Fruit fly (Drosophila melanogaster) whole organism, prepupa: Measurements from ENCODE around the gene CG31999.

ENCODE experiments used
- CG11902 ChIP-seq: fragments of 200-800 bp; sonication (Bioruptor generic); optimal IDR thresholded peaks from 3 replicates; lab custom pipeline; 2016; ENCODE audit warnings: missing biosample characterization, missing genetic modification characterization
- CG16779 ChIP-seq: fragments of 200-800 bp; sonication (Bioruptor generic); optimal IDR thresholded peaks from 3 replicates; lab custom pipeline; 2017; ENCODE audit warnings: missing biosample characterization, mild to moderate bottlenecking, missing genetic modification characterization
- CG3919 ChIP-seq: fragments of 200-800 bp; sonication (Bioruptor generic); optimal IDR thresholded peaks from 3 replicates; lab custom pipeline; 2016; ENCODE audit warnings: missing biosample characterization, missing genetic modification characterization
- CG6808 ChIP-seq: fragments of 200-800 bp; sonication (Bioruptor generic); optimal IDR thresholded peaks from 3 replicates; lab custom pipeline; 2017; ENCODE audit warnings: missing biosample characterization, missing genetic modification characterization, mild to moderate bottlenecking, moderate library complexity, missing genetic modification reagents
- CG6854 ChIP-seq: fragments of 200-800 bp; sonication (Bioruptor generic); optimal IDR thresholded peaks from 2 replicates; lab custom pipeline; 2017; ENCODE audit warnings: missing biosample characterization, mild to moderate bottlenecking, missing genetic modification characterization
- Eip93F ChIP-seq: fragments of 200-800 bp; sonication (Bioruptor generic); optimal IDR thresholded peaks from 2 replicates; lab custom pipeline; 2016; ENCODE audit warnings: missing biosample characterization, mild to moderate bottlenecking, missing genetic modification characterization
- Gug ChIP-seq: fragments of 200-800 bp; sonication (Bioruptor generic); IDR thresholded peaks from 2 replicates; pipeline ENCODE4 v1.3.6; 2022; ENCODE audit warnings: missing biosample characterization, missing genetic modification characterization
- Sox14 ChIP-seq: fragments of 200-800 bp; sonication (Bioruptor generic); optimal IDR thresholded peaks from 3 replicates; lab custom pipeline; 2016; ENCODE audit warnings: missing biosample characterization, missing genetic modification characterization
- ss ChIP-seq, 2 experiments: fragments of 200-800 bp; sonication (Bioruptor generic); optimal IDR thresholded peaks; 2 replicates in 1 of 2; 3 replicates in 1 of 2; lab custom pipeline; 2017 to 2018; ENCODE audit warnings: mild to moderate bottlenecking in 2 of 2, missing biosample characterization in 2 of 2, missing genetic modification characterization in 2 of 2, moderate library complexity in 1 of 2

DNA sequence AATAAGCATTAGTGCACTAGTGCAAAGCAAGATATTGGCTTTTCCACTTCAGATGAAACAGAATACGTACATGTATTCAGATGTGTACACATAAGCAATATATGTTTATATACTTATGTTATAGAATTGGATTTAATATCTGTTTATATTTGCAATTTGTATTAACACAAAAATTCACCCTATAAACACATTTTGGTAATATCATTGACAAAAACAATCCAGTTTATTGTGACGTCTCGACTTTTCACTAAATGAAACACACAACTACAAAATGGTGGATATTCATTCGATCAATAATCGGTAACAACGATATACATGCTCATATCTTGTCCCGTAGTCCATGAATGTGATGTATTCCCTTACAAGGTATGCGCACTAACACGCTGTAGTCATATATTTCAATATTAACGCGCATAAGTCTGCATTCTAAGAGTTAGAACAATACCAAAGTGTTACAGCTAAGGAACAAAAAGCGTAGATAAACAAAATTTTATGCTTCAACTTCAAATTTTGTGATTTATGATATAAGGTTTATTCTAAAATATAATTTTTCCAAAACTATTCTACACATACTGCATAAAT is 21.8 kb downstream of the CG31999 start, which contains the start of gene CG31998:
- no peak for TF ChIP-seq Sox14 (GFP tag; lab: Kevin White, UChicago)
- no peak for TF ChIP-seq CG16779 (tag; lab: Kevin White, UChicago)
- no peak for TF ChIP-seq Eip93F
- TF ChIP-seq CG6808: no peak
- TF ChIP-seq CG6854 (GFP tag; lab: Kevin White, UChicago): no peak
- no peak for TF ChIP-seq CG11902 (GFP tag; lab: Kevin White, UChicago)
- no peak for TF ChIP-seq ss (GFP tag; optimal IDR thresholded peaks at IDR 0.05; lab: Kevin White, UChicago)
- no peak for TF ChIP-seq CG3919 (GFP tag; lab: Kevin White, UChicago)
- no peak for TF ChIP-seq Gug (GFP tag; lab: Robert Waterston, UW)
